Worm (Caenorhabditis elegans) whole organism, L1 larva: ENCODE results near the gene B0250.18.

Experiments
- F16B12.6 ChIP-seq: fragments of 150-350 bp; optimal IDR thresholded peaks from 2 replicates; lab custom pipeline; 2014; ENCODE audit warnings: missing biosample characterization, missing genetic modification characterization
- Y116A8C.19 ChIP-seq: sonication (generic microtip); optimal IDR thresholded peaks from 2 replicates; lab custom pipeline; 2016; ENCODE audit warnings: missing compliant biosample characterization, missing genetic modification characterization, borderline replicate concordance
- aha-1 ChIP-seq: fragments of 150-350 bp; optimal IDR thresholded peaks from 2 replicates; lab custom pipeline; 2014; ENCODE audit warnings: missing biosample characterization, missing genetic modification characterization
- alr-1 ChIP-seq: fragments of 200-800 bp; sonication (Bioruptor generic); optimal IDR thresholded peaks from 2 replicates; lab custom pipeline; 2018; ENCODE audit warnings: borderline replicate concordance, mild to moderate bottlenecking, missing genetic modification characterization, missing compliant biosample characterization
- aly-2 ChIP-seq: fragments of 150-350 bp; optimal IDR thresholded peaks from 2 replicates; lab custom pipeline; 2014; ENCODE audit warnings: missing biosample characterization, missing genetic modification characterization
- blmp-1 ChIP-seq: fragments of 150-350 bp; optimal IDR thresholded peaks from 2 replicates; lab custom pipeline; 2014; ENCODE audit warnings: missing biosample characterization, missing genetic modification characterization
- ceh-8 ChIP-seq: fragments of 200-800 bp; sonication (Bioruptor generic); optimal IDR thresholded peaks from 2 replicates; lab custom pipeline; 2018; ENCODE audit warnings: mild to moderate bottlenecking, missing genetic modification characterization, moderate library complexity, missing compliant biosample characterization
- ceh-90 ChIP-seq: sonication (generic microtip); optimal IDR thresholded peaks from 2 replicates; lab custom pipeline; 2016; ENCODE audit warnings: missing genetic modification characterization, missing compliant biosample characterization
- dpl-1 ChIP-seq, 3 experiments: fragments of 150-350 bp in 2 of 3; sonication (generic microtip) in 1 of 3; optimal IDR thresholded peaks; 2 replicates each; lab custom pipeline; 2014 to 2017; ENCODE audit warnings: missing biosample characterization in 3 of 3, missing genetic modification characterization in 3 of 3, missing genetic modification reagents in 3 of 3
- dsc-1 ChIP-seq: sonication (generic microtip); optimal IDR thresholded peaks from 2 replicates; lab custom pipeline; 2016; ENCODE audit warnings: mild to moderate bottlenecking, missing genetic modification characterization, missing compliant biosample characterization
- efl-1 ChIP-seq, 4 experiments: fragments of 150-350 bp; optimal IDR thresholded peaks in 3 of 4; peaks in 1 of 4; 1 replicate in 1 of 4; 2 replicates in 3 of 4; lab custom pipeline; 2014; ENCODE audit warnings: missing biosample characterization in 2 of 4, missing genetic modification characterization in 2 of 4, missing genetic modification reagents in 2 of 4
- efl-3 ChIP-seq: fragments of 200-800 bp; sonication (Bioruptor generic); optimal IDR thresholded peaks from 2 replicates; lab custom pipeline; 2018; ENCODE audit warnings: mild to moderate bottlenecking, missing genetic modification characterization, missing compliant biosample characterization
- elt-2 ChIP-seq: sonication (generic microtip); optimal IDR thresholded peaks from 2 replicates; lab custom pipeline; 2016; ENCODE audit warnings: missing genetic modification characterization, mild to moderate bottlenecking, inconsistent platforms, missing compliant biosample characterization, missing genetic modification reagents
- ets-5 ChIP-seq: fragments of 200-800 bp; sonication (Bioruptor generic); IDR thresholded peaks from 2 replicates; pipeline ENCODE4 v1.3.6; 2022; ENCODE audit warnings: missing genetic modification characterization, missing compliant biosample characterization
- fkh-8 ChIP-seq: sonication (generic microtip); optimal IDR thresholded peaks from 2 replicates; lab custom pipeline; 2016; ENCODE audit warnings: mild to moderate bottlenecking, missing genetic modification characterization, missing compliant biosample characterization
- grh-1 ChIP-seq: fragments of 200-800 bp; sonication (Bioruptor generic); IDR thresholded peaks from 2 replicates; pipeline ENCODE4 v1.3.6; 2022; ENCODE audit warnings: missing genetic modification reagents, missing genetic modification characterization, missing compliant biosample characterization
- hlh-17 ChIP-seq: fragments of 200-800 bp; sonication (Bioruptor generic); optimal IDR thresholded peaks from 2 replicates; lab custom pipeline; 2018; ENCODE audit warnings: missing genetic modification characterization, mild to moderate bottlenecking, missing compliant biosample characterization, moderate library complexity, borderline replicate concordance
- hlh-4 ChIP-seq: sonication (generic microtip); optimal IDR thresholded peaks from 2 replicates; lab custom pipeline; 2016; ENCODE audit warnings: mild to moderate bottlenecking, missing genetic modification characterization, missing compliant biosample characterization
- jun-1 ChIP-seq: fragments of 150-350 bp; optimal IDR thresholded peaks from 2 replicates; lab custom pipeline; 2014; ENCODE audit warnings: missing biosample characterization, missing genetic modification reagents, missing genetic modification characterization
- lin-14 ChIP-seq: fragments of 200-800 bp; sonication (Bioruptor generic); optimal IDR thresholded peaks from 2 replicates; lab custom pipeline; 2018; ENCODE audit warnings: mild to moderate bottlenecking, missing genetic modification characterization, moderate library complexity, missing compliant biosample characterization
- lin-15B ChIP-seq: fragments of 150-350 bp; sonication (generic microtip); optimal IDR thresholded peaks from 3 replicates; lab custom pipeline; 2014; ENCODE audit warnings: missing biosample characterization, missing genetic modification characterization
- lin-35 ChIP-seq, 2 experiments: fragments of 150-350 bp; optimal IDR thresholded peaks; 2 replicates each; lab custom pipeline; 2014; ENCODE audit warnings: missing biosample characterization in 2 of 2, missing genetic modification characterization in 2 of 2, missing genetic modification reagents in 2 of 2
- lir-3 ChIP-seq: sonication (generic microtip); optimal IDR thresholded peaks from 2 replicates; lab custom pipeline; 2016; ENCODE audit warnings: mild to moderate bottlenecking, missing genetic modification characterization, moderate library complexity, missing compliant biosample characterization; ENCODE audit not compliant: poor library complexity
- lsy-2 ChIP-seq, 2 experiments: fragments of 150-350 bp; optimal IDR thresholded peaks; 2 replicates each; lab custom pipeline; 2014; ENCODE audit warnings: missing biosample characterization in 2 of 2, missing genetic modification characterization in 2 of 2
- mdl-1 ChIP-seq, 2 experiments: fragments of 150-350 bp; optimal IDR thresholded peaks; 2 replicates each; lab custom pipeline; 2014 to 2017; ENCODE audit warnings: missing biosample characterization in 2 of 2, missing genetic modification characterization in 2 of 2, inconsistent platforms in 1 of 2
- mef-2 ChIP-seq: fragments of 150-350 bp; optimal IDR thresholded peaks from 2 replicates; lab custom pipeline; 2014; ENCODE audit warnings: missing biosample characterization, missing genetic modification characterization
- mep-1 ChIP-seq: fragments of 150-350 bp; optimal IDR thresholded peaks from 2 replicates; lab custom pipeline; 2014; ENCODE audit warnings: missing biosample characterization, missing genetic modification characterization
- nhr-11 ChIP-seq: fragments of 150-350 bp; optimal IDR thresholded peaks from 2 replicates; lab custom pipeline; 2014; ENCODE audit warnings: missing biosample characterization, missing genetic modification characterization
- nhr-19 ChIP-seq: fragments of 200-800 bp; sonication (Bioruptor generic); conservative IDR thresholded peaks from 2 replicates; pipeline ENCODE4 v1.3.6; 2022; ENCODE audit warnings: missing genetic modification characterization, missing compliant biosample characterization
- nhr-20 ChIP-seq: sonication (generic microtip); optimal IDR thresholded peaks from 2 replicates; lab custom pipeline; 2016; ENCODE audit warnings: mild to moderate bottlenecking, missing genetic modification characterization, missing compliant biosample characterization
- nhr-47 ChIP-seq: sonication (generic microtip); optimal IDR thresholded peaks from 2 replicates; lab custom pipeline; 2016; ENCODE audit warnings: mild to moderate bottlenecking, missing genetic modification characterization, moderate library complexity, missing compliant biosample characterization
- nhr-71 ChIP-seq: sonication (generic microtip); optimal IDR thresholded peaks from 2 replicates; lab custom pipeline; 2016; ENCODE audit warnings: mild to moderate bottlenecking, missing genetic modification characterization, moderate library complexity, missing compliant biosample characterization
- nhr-85 ChIP-seq: sonication (generic microtip); peaks from one replicate; lab custom pipeline; 2016; ENCODE audit warnings: missing genetic modification characterization, inconsistent platforms, missing compliant biosample characterization
- pag-3 ChIP-seq: sonication (generic microtip); optimal IDR thresholded peaks from 2 replicates; lab custom pipeline; 2017; ENCODE audit warnings: missing genetic modification characterization, mild to moderate bottlenecking, missing compliant biosample characterization, antibody characterized with exemption, borderline replicate concordance; ENCODE audit not compliant: insufficient read depth
- pax-3 ChIP-seq: fragments of 200-800 bp; sonication (Bioruptor generic); optimal IDR thresholded peaks from 2 replicates; lab custom pipeline; 2018; ENCODE audit warnings: mild to moderate bottlenecking, missing genetic modification characterization, moderate library complexity, missing compliant biosample characterization
- pqm-1 ChIP-seq: sonication (generic microtip); optimal IDR thresholded peaks from 3 replicates; lab custom pipeline; 2017; ENCODE audit warnings: missing biosample characterization, missing genetic modification characterization
- rnt-1 ChIP-seq: sonication (generic microtip); optimal IDR thresholded peaks from 2 replicates; lab custom pipeline; 2016; ENCODE audit warnings: mild to moderate bottlenecking, missing genetic modification characterization, moderate library complexity, missing compliant biosample characterization
- snu-23 ChIP-seq: sonication (generic microtip); optimal IDR thresholded peaks from 2 replicates; lab custom pipeline; 2016; ENCODE audit warnings: missing genetic modification characterization, missing compliant biosample characterization
- sptf-1 ChIP-seq: fragments of 150-350 bp; optimal IDR thresholded peaks from 2 replicates; lab custom pipeline; 2014; ENCODE audit warnings: missing biosample characterization, missing genetic modification characterization
- swsn-7 ChIP-seq: sonication (generic microtip); optimal IDR thresholded peaks from 2 replicates; lab custom pipeline; 2016; ENCODE audit warnings: missing genetic modification characterization, missing compliant biosample characterization
- unc-62 ChIP-seq: fragments of 150-350 bp; optimal IDR thresholded peaks from 2 replicates; lab custom pipeline; 2014; ENCODE audit warnings: missing biosample characterization, missing genetic modification reagents, missing genetic modification characterization
- unc-86 ChIP-seq: sonication (generic microtip); optimal IDR thresholded peaks from 2 replicates; lab custom pipeline; 2016; ENCODE audit warnings: missing genetic modification characterization, missing compliant biosample characterization
- unc-98 ChIP-seq: fragments of 200-800 bp; sonication (Bioruptor generic); IDR thresholded peaks from 2 replicates; pipeline ENCODE4 v1.3.6; 2022; ENCODE audit warnings: missing genetic modification characterization, missing compliant biosample characterization
- xbp-1 ChIP-seq: sonication (generic microtip); optimal IDR thresholded peaks from 2 replicates; lab custom pipeline; 2016; ENCODE audit warnings: missing genetic modification characterization, missing compliant biosample characterization
- zip-4 ChIP-seq: fragments of 200-800 bp; sonication (Bioruptor generic); optimal IDR thresholded peaks from 2 replicates; lab custom pipeline; 2018; ENCODE audit warnings: mild to moderate bottlenecking, missing genetic modification characterization, moderate library complexity, missing compliant biosample characterization
- ztf-11 ChIP-seq, 2 experiments: sonication (generic microtip); optimal IDR thresholded peaks; 2 replicates each; lab custom pipeline; 2016 to 2017; ENCODE audit warnings: missing genetic modification characterization in 2 of 2, missing biosample characterization in 1 of 2, missing compliant biosample characterization in 1 of 2

The B0250.18 gene

DNA sequence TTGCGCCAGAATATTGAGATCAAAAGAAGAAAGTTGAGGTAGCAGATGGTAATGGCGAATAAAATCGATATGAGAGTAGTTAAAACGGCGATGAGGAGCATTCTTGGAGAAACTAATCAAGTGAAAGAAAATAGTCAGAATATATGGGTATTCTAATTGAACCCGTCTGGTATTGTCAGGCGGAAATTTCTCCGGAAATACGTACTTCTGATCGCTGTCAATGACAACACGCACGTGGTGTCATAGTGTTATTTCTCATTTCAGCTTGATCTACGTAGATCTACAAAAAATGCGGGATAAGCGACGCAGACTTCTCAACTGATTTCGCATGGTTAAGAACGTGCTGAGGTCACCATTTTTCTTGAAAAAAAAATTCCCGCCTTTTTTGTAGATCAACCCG lies 31.7 kb upstream of the B0250.18 start, which contains the start of gene srbc-79:
Gene srbc-79, minus strand, starts transcription at position 101 of the 400 bp plus-strand sequence.
- TF ChIP-seq lin-35 (GFP tag; optimal IDR thresholded peaks at IDR 0.05; lab: Kevin White, UChicago) (no peak), pax-3 (tag; lab: Kevin White, UChicago) (no peak), ztf-11 (tag; optimal IDR thresholded peaks at IDR 0.05; lab: Kevin White, UChicago) (no peak), jun-1 (tag; lab: Kevin White, UChicago) (no peak), unc-62 (GFP tag; lab: Kevin White, UChicago) (no peak), aha-1 (tag; lab: Kevin White, UChicago) (no peak), nhr-85 (tag; lab: Kevin White, UChicago) (peak; percentile 19)

DNA sequence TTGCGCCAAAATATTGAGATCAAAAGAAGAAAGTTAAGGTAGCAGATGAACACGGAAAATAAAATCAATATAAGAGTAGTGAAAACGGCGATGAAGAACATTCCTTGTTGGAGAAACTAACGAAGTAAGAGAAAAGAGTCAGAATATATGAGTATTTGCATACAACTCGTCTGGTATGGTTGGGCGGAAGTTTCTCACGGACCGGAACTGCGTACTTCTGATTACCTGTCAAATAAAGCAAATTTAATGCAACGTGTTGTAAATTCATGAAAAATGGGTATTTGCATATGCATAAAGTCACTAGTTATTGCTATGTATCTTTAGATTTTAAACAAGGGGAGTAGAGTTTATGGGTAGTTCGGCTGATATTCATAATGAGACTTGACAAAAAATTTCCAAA lies 28.4 kb upstream of the B0250.18 start, which contains the start of gene srbc-78:
Gene srbc-78, minus strand, starts transcription at position 101 of the 400 bp plus-strand sequence.
- TF ChIP-seq ceh-90 (tag; lab: Kevin White, UChicago) (no peak), F16B12.6 (tag; lab: Kevin White, UChicago) (no peak), unc-86 (tag; lab: Kevin White, UChicago) (no peak), nhr-20 (no peak), efl-3 (GFP tag; lab: Kevin White, UChicago) (no peak)

DNA sequence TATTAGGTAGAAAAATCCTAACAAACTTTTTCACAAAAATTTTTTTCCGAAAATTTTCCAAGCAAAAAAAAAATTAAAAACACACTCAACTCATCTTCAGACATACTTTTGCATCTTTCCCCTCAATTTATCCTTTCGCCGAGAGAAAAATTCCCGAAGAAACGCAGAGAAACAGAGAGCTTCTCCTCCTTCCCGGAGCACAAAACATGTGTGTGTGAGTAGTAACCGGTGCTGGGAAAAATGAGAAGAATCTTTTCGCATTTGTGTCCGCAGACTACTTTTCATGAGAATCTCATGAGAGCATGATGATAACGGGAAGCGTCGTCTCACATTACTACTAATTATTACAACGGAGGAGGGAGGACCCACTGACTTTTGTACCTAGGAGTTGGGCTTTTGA lies 25.8 kb upstream of the B0250.18 start:
- TF ChIP-seq swsn-7 (peak; percentile 17), blmp-1 (tag; lab: Kevin White, UChicago) (no peak), sptf-1 (tag; lab: Kevin White, UChicago) (no peak), grh-1 (GFP tag; lab: Robert Waterston, UW) (no peak), pqm-1 (tag; lab: Kevin White, UChicago) (no peak), unc-98 (GFP tag; lab: Robert Waterston, UW) (peak; percentile 16; the same call in 1 of the 2 replicates), lir-3 (tag; lab: Kevin White, UChicago) (no peak), ztf-11 (tag; optimal IDR thresholded peaks at IDR 0.05; lab: Kevin White, UChicago) (no peak), zip-4 (no peak), efl-1 (optimal IDR thresholded peaks at IDR 0.05; lab: Kevin White, UChicago) (peak in 1 of 2 experiments; percentile 14), efl-1 (GFP tag; optimal IDR thresholded peaks at IDR 0.05 in 1 of 2; lab: Kevin White, UChicago) (peak in 1 of 2 experiments; percentile 27), lsy-2 (tag; optimal IDR thresholded peaks at IDR 0.05; lab: Kevin White, UChicago) (peak in 1 of 2 experiments; percentile 36), fkh-8 (tag; lab: Kevin White, UChicago) (no peak), alr-1 (tag; lab: Kevin White, UChicago) (no peak), hlh-17 (GFP tag; lab: Kevin White, UChicago) (no peak), snu-23 (GFP tag; lab: Kevin White, UChicago) (peak; percentile 46), lin-14 (peak; percentile 67), aha-1 (tag; lab: Kevin White, UChicago) (no peak), nhr-19 (GFP tag; lab: Robert Waterston, UW) (no peak; the same call in 1 of the 2 replicates), elt-2 (tag; lab: Kevin White, UChicago) (no peak), dpl-1 (GFP tag; optimal IDR thresholded peaks at IDR 0.05; lab: Kevin White, UChicago) (no peak), ceh-8 (GFP tag; lab: Kevin White, UChicago) (no peak), nhr-47 (tag; lab: Kevin White, UChicago) (peak; percentile 5), nhr-71 (peak; percentile 58), rnt-1 (tag; lab: Kevin White, UChicago) (peak; percentile 73), mdl-1 (tag; optimal IDR thresholded peaks at IDR 0.05; lab: Kevin White, UChicago) (peak in 1 of 2 experiments; percentile 21), nhr-20 (peak; percentile 3), xbp-1 (tag; lab: Kevin White, UChicago) (no peak), pag-3 (tag; lab: Kevin White, UChicago) (no peak), aly-2 (no peak), nhr-11 (tag; lab: Kevin White, UChicago) (no peak), dsc-1 (tag; lab: Kevin White, UChicago) (peak; percentile 85), Y116A8C.19 (tag; lab: Kevin White, UChicago) (no peak), hlh-4 (no peak), ets-5 (GFP tag; lab: Robert Waterston, UW) (no peak), mep-1 (tag; lab: Kevin White, UChicago) (peak; percentile 41), lin-15B (tag; lab: Kevin White, UChicago) (no peak), mef-2 (tag; lab: Kevin White, UChicago) (no peak), pax-3 (tag; lab: Kevin White, UChicago) (no peak)
